Fruit fly (Drosophila melanogaster): Measurements from ENCODE around the gene CG2021.
A peak's percentile ranks its signal among the peaks of the same experiment; 100 is the strongest.

DNA sequence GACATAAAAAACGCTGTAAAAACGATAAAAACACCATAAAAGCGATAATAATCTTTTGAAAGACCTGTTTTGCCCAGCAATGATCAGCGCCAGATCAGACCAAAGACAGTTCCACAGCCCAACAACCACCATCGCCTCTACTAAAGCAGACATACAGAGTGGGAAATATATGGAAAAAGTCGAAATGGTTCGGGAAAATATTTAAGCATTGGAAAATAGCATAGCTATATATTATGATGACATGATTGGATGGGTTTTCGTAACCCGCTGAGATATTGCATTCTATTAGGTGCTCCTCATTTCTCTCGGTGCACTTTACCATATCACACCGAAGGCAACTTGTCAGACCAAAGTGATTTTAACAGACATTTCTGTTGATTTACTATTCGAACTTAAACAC is 31.4 kb upstream of the CG2021 start:
- TF ChIP-seq fd96Ca (GFP tag; IDR thresholded peaks at IDR 0.05) (peak; percentile 95), EcR (GFP tag; optimal IDR thresholded peaks at IDR 0.05) (no peak), CG15710 (tag; optimal IDR thresholded peaks at IDR 0.05) (peak; percentile 85), CG8301 (tag; optimal IDR thresholded peaks at IDR 0.05) (peak; percentile 78), CG17806 (tag; optimal IDR thresholded peaks at IDR 0.05) (peak; percentile 87), rn (GFP tag; IDR thresholded peaks at IDR 0.05) (peak; percentile 83), CG32121 (GFP tag; IDR thresholded peaks at IDR 0.05) (peak; percentile 85), Pif1A (GFP tag; optimal IDR thresholded peaks at IDR 0.05) (no peak)
